Worm (Caenorhabditis elegans) whole organism, L4 larva: ENCODE results near the gene dgn-2.
A peak's percentile ranks its signal among the peaks of the same experiment; 100 is the strongest.

ENCODE experiments used
- D1046.2 ChIP-seq: fragments of 200-800 bp; sonication (Bioruptor generic); IDR thresholded peaks from 2 replicates; pipeline ENCODE4 v1.3.6; 2022; ENCODE audit warnings: missing genetic modification characterization, missing compliant biosample characterization
- F37D6.2 ChIP-seq: sonication (generic microtip); optimal IDR thresholded peaks from 2 replicates; lab custom pipeline; 2016; ENCODE audit warnings: mild to moderate bottlenecking, missing genetic modification characterization, missing compliant biosample characterization
- T20F7.1 ChIP-seq: fragments of 200-800 bp; sonication (Bioruptor generic); optimal IDR thresholded peaks from 2 replicates; lab custom pipeline; 2018; ENCODE audit warnings: mild to moderate bottlenecking, missing genetic modification characterization, missing compliant biosample characterization
- Y105C5A.15 ChIP-seq: fragments of 200-800 bp; sonication (Bioruptor generic); IDR thresholded peaks from 2 replicates; pipeline ENCODE4 v1.3.6; 2022; ENCODE audit warnings: missing genetic modification characterization, missing compliant biosample characterization
- ZK337.2 ChIP-seq: fragments of 200-800 bp; sonication (Bioruptor generic); IDR thresholded peaks from 2 replicates; pipeline ENCODE4 v1.3.6; 2022; ENCODE audit warnings: missing genetic modification reagents, missing genetic modification characterization, missing compliant biosample characterization
- ZK546.5 ChIP-seq, 2 experiments: sonication (generic microtip); optimal IDR thresholded peaks; 2 replicates each; lab custom pipeline; 2017; ENCODE audit warnings: missing biosample characterization in 2 of 2, missing genetic modification characterization in 2 of 2
- aly-2 ChIP-seq: sonication (generic microtip); optimal IDR thresholded peaks from 2 replicates; lab custom pipeline; 2018; ENCODE audit warnings: missing biosample characterization, missing genetic modification characterization
- arid-1 ChIP-seq: fragments of 200-800 bp; sonication (Bioruptor generic); conservative IDR thresholded peaks from 2 replicates; pipeline ENCODE4 v1.3.6; 2022; ENCODE audit warnings: missing genetic modification reagents, missing genetic modification characterization, missing compliant biosample characterization
- ceh-20 ChIP-seq: fragments of 200-800 bp; sonication (Bioruptor generic); IDR thresholded peaks from 2 replicates; pipeline ENCODE4 v1.3.6; 2022; ENCODE audit warnings: missing genetic modification reagents, missing genetic modification characterization, missing compliant biosample characterization
- ceh-28 ChIP-seq: fragments of 150-350 bp; optimal IDR thresholded peaks from 2 replicates; lab custom pipeline; 2014; ENCODE audit warnings: missing biosample characterization, missing genetic modification reagents, missing genetic modification characterization
- ceh-82 ChIP-seq: sonication (generic microtip); optimal IDR thresholded peaks from 2 replicates; lab custom pipeline; 2017; ENCODE audit warnings: missing biosample characterization, missing genetic modification characterization
- cey-2 ChIP-seq: sonication (generic microtip); optimal IDR thresholded peaks from 3 replicates; lab custom pipeline; 2017; ENCODE audit warnings: missing genetic modification characterization, mild to moderate bottlenecking, missing compliant biosample characterization, antibody characterized with exemption, borderline replicate concordance; ENCODE audit not compliant: insufficient read depth
- daf-12 ChIP-seq: fragments of 150-350 bp; optimal IDR thresholded peaks from 2 replicates; lab custom pipeline; 2014; ENCODE audit warnings: missing biosample characterization, missing genetic modification reagents, missing genetic modification characterization
- dmd-6 ChIP-seq: fragments of 200-800 bp; sonication (Bioruptor generic); IDR thresholded peaks from 2 replicates; pipeline ENCODE4 v1.3.6; 2022; ENCODE audit warnings: missing genetic modification reagents, missing genetic modification characterization, missing compliant biosample characterization
- dmd-9 ChIP-seq: fragments of 200-800 bp; sonication (Bioruptor generic); IDR thresholded peaks from 2 replicates; pipeline ENCODE4 v1.3.6; 2022; ENCODE audit warnings: missing genetic modification reagents, missing genetic modification characterization, missing compliant biosample characterization
- dpl-1 ChIP-seq: fragments of 150-350 bp; optimal IDR thresholded peaks from 2 replicates; lab custom pipeline; 2014; ENCODE audit warnings: missing biosample characterization, missing genetic modification reagents, missing genetic modification characterization
- duxl-1 ChIP-seq: sonication (generic microtip); optimal IDR thresholded peaks from 2 replicates; lab custom pipeline; 2016; ENCODE audit warnings: mild to moderate bottlenecking, missing genetic modification characterization, moderate library complexity, missing compliant biosample characterization; ENCODE audit not compliant: poor library complexity
- dve-1 ChIP-seq: sonication (generic microtip); optimal IDR thresholded peaks from 2 replicates; lab custom pipeline; 2017; ENCODE audit warnings: antibody characterized with exemption, mild to moderate bottlenecking, missing genetic modification characterization, missing compliant biosample characterization; ENCODE audit not compliant: insufficient read depth
- egl-27 ChIP-seq: sonication (generic microtip); optimal IDR thresholded peaks from 3 replicates; lab custom pipeline; 2017; ENCODE audit warnings: missing biosample characterization, missing genetic modification reagents, missing genetic modification characterization
- egl-43 ChIP-seq: fragments of 200-800 bp; sonication (Bioruptor generic); IDR thresholded peaks from 2 replicates; pipeline ENCODE4 v1.3.6; 2022; ENCODE audit warnings: missing genetic modification reagents, missing genetic modification characterization, missing compliant biosample characterization
- hlh-11 ChIP-seq: fragments of 200-800 bp; sonication (Bioruptor generic); optimal IDR thresholded peaks from 2 replicates; lab custom pipeline; 2018; ENCODE audit warnings: mild to moderate bottlenecking, missing genetic modification characterization, missing compliant biosample characterization
- hlh-30 ChIP-seq: sonication (generic microtip); optimal IDR thresholded peaks from 2 replicates; lab custom pipeline; 2017; ENCODE audit warnings: antibody characterized with exemption, mild to moderate bottlenecking, missing genetic modification characterization, missing compliant biosample characterization; ENCODE audit not compliant: insufficient read depth
- lim-7 ChIP-seq: fragments of 200-800 bp; sonication (Bioruptor generic); IDR thresholded peaks from 2 replicates; pipeline ENCODE4 v1.3.6; 2022; ENCODE audit warnings: missing genetic modification characterization, missing compliant biosample characterization
- lin-13 ChIP-seq: fragments of 150-350 bp; optimal IDR thresholded peaks from 2 replicates; lab custom pipeline; 2014; ENCODE audit warnings: missing biosample characterization, missing genetic modification reagents, missing genetic modification characterization
- lin-15B ChIP-seq: fragments of 150-350 bp; sonication (generic microtip); optimal IDR thresholded peaks from 3 replicates; lab custom pipeline; 2014; ENCODE audit warnings: missing biosample characterization, missing genetic modification characterization
- lin-29 ChIP-seq: fragments of 200-800 bp; sonication (Bioruptor generic); IDR thresholded peaks from 2 replicates; pipeline ENCODE4 v1.3.6; 2022; ENCODE audit warnings: missing genetic modification reagents, missing genetic modification characterization, missing compliant biosample characterization
- lin-38 ChIP-seq: fragments of 200-800 bp; sonication (Bioruptor generic); IDR thresholded peaks from 2 replicates; pipeline ENCODE4 v1.3.6; 2022; ENCODE audit warnings: missing genetic modification reagents, missing genetic modification characterization, missing compliant biosample characterization
- lir-3 ChIP-seq: sonication (generic microtip); optimal IDR thresholded peaks from 2 replicates; lab custom pipeline; 2016; ENCODE audit warnings: mild to moderate bottlenecking, missing genetic modification characterization, missing compliant biosample characterization
- madf-9 ChIP-seq: fragments of 200-800 bp; sonication (Bioruptor generic); conservative IDR thresholded peaks from 2 replicates; pipeline ENCODE4 v1.3.6; 2022; ENCODE audit warnings: missing genetic modification reagents, missing genetic modification characterization, missing compliant biosample characterization
- mxl-3 ChIP-seq: fragments of 200-800 bp; sonication (Bioruptor generic); optimal IDR thresholded peaks from 2 replicates; lab custom pipeline; 2018; ENCODE audit warnings: mild to moderate bottlenecking, missing genetic modification characterization, missing compliant biosample characterization
- nhr-10 ChIP-seq: fragments of 150-350 bp; optimal IDR thresholded peaks from 2 replicates; lab custom pipeline; 2014; ENCODE audit warnings: missing biosample characterization, missing genetic modification characterization
- nhr-102 ChIP-seq: sonication (generic microtip); optimal IDR thresholded peaks from 2 replicates; lab custom pipeline; 2016; ENCODE audit warnings: mild to moderate bottlenecking, missing genetic modification characterization, moderate library complexity, missing compliant biosample characterization
- nhr-11 ChIP-seq: fragments of 150-350 bp; optimal IDR thresholded peaks from 2 replicates; lab custom pipeline; 2014; ENCODE audit warnings: missing biosample characterization, missing genetic modification characterization
- nhr-111 ChIP-seq: fragments of 200-800 bp; sonication (Bioruptor generic); optimal IDR thresholded peaks from 2 replicates; lab custom pipeline; 2018; ENCODE audit warnings: mild to moderate bottlenecking, missing genetic modification characterization, missing compliant biosample characterization
- nhr-25 ChIP-seq: sonication (generic microtip); optimal IDR thresholded peaks from 2 replicates; lab custom pipeline; 2017; ENCODE audit warnings: missing genetic modification characterization, mild to moderate bottlenecking, missing compliant biosample characterization, antibody characterized with exemption, moderate library complexity, borderline replicate concordance; ENCODE audit not compliant: insufficient read depth
- nhr-28 ChIP-seq: fragments of 150-350 bp; optimal IDR thresholded peaks from 2 replicates; lab custom pipeline; 2014; ENCODE audit warnings: missing biosample characterization, missing genetic modification characterization
- nhr-41 ChIP-seq: fragments of 200-800 bp; sonication (Bioruptor generic); IDR thresholded peaks from 2 replicates; pipeline ENCODE4 v1.3.6; 2022; ENCODE audit warnings: missing genetic modification reagents, missing genetic modification characterization, missing compliant biosample characterization
- nhr-42 ChIP-seq: fragments of 200-800 bp; sonication (Bioruptor generic); IDR thresholded peaks from 2 replicates; pipeline ENCODE4 v1.3.6; 2022; ENCODE audit warnings: missing genetic modification characterization, missing compliant biosample characterization
- nhr-6 ChIP-seq: fragments of 150-350 bp; optimal IDR thresholded peaks from 2 replicates; lab custom pipeline; 2014; ENCODE audit warnings: missing biosample characterization, missing genetic modification characterization
- nhr-77 ChIP-seq: fragments of 150-350 bp; optimal IDR thresholded peaks from 2 replicates; lab custom pipeline; 2014; ENCODE audit warnings: missing biosample characterization, missing genetic modification characterization
- php-3 ChIP-seq: fragments of 200-800 bp; sonication (Bioruptor generic); IDR thresholded peaks from 2 replicates; pipeline ENCODE4 v1.3.6; 2022; ENCODE audit warnings: missing genetic modification reagents, missing genetic modification characterization, missing compliant biosample characterization
- pqm-1 ChIP-seq: sonication (generic microtip); optimal IDR thresholded peaks from 2 replicates; lab custom pipeline; 2017; ENCODE audit warnings: missing biosample characterization, missing genetic modification characterization
- saeg-2 ChIP-seq: fragments of 200-800 bp; sonication (Bioruptor generic); IDR thresholded peaks from 2 replicates; pipeline ENCODE4 v1.3.6; 2022; ENCODE audit warnings: missing genetic modification reagents, missing genetic modification characterization, missing compliant biosample characterization
- skn-1 ChIP-seq: fragments of 150-350 bp; optimal IDR thresholded peaks from 2 replicates; lab custom pipeline; 2014; ENCODE audit warnings: missing biosample characterization, missing genetic modification characterization
- snpc-1.2 ChIP-seq: fragments of 200-800 bp; sonication (Bioruptor generic); IDR thresholded peaks from 2 replicates; pipeline ENCODE4 v1.3.6; 2022; ENCODE audit warnings: missing genetic modification reagents, missing genetic modification characterization, missing compliant biosample characterization
- spr-1 ChIP-seq: sonication (generic microtip); optimal IDR thresholded peaks from 2 replicates; lab custom pipeline; 2016; ENCODE audit warnings: mild to moderate bottlenecking, missing genetic modification characterization, missing compliant biosample characterization
- spr-3 ChIP-seq: fragments of 200-800 bp; sonication (Bioruptor generic); optimal IDR thresholded peaks from 2 replicates; lab custom pipeline; 2018; ENCODE audit warnings: mild to moderate bottlenecking, missing genetic modification characterization, missing compliant biosample characterization
- tag-97 ChIP-seq: fragments of 200-800 bp; sonication (Bioruptor generic); IDR thresholded peaks from 2 replicates; pipeline ENCODE4 v1.3.6; 2022; ENCODE audit warnings: missing genetic modification characterization, missing compliant biosample characterization
- unc-39 ChIP-seq: sonication (generic microtip); optimal IDR thresholded peaks from 2 replicates; lab custom pipeline; 2017; ENCODE audit warnings: missing biosample characterization, missing genetic modification characterization
- ztf-11 ChIP-seq: fragments of 150-350 bp; optimal IDR thresholded peaks from 2 replicates; lab custom pipeline; 2014; ENCODE audit warnings: missing biosample characterization, missing genetic modification characterization
- ztf-7 ChIP-seq: fragments of 150-350 bp; optimal IDR thresholded peaks from 2 replicates; lab custom pipeline; 2014; ENCODE audit warnings: missing biosample characterization, missing genetic modification characterization

dgn-2 gene

DNA sequence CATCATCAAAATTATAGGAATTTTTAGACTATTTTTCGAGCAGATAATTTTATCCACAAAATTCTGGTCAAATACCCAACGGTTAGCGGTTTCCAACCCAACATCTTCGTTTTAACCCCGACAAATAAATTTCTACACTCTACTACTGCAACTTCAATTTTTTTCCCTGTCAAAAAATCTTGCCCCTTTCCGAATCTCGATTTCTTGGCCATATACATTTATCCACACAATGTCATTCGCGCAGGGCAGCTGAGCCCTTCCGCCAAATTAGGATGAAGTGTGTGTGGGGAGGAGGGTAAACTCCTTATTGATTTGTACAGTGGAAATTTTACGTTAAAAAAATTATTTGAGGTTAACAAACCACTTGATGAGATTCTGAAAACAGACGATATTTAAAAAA is 22.5 kb downstream of the dgn-2 start (continued):
- TF ChIP-seq aly-2 (tag; lab: Kevin White, UChicago) (no peak), nhr-102 (tag; lab: Kevin White, UChicago) (peak; percentile 99), lin-13 (peak; percentile 94), dpl-1 (peak; percentile 74), ztf-11 (peak; percentile 89), nhr-28 (tag; lab: Kevin White, UChicago) (peak; percentile 90), nhr-111 (GFP tag; lab: Kevin White, UChicago) (no peak), hlh-11 (peak; percentile 96), arid-1 (GFP tag; lab: Robert Waterston, UW) (no peak; the same call in none of the 2 replicates), lin-29 (GFP tag; lab: Robert Waterston, UW) (peak; percentile 96), hlh-30 (tag; lab: Kevin White, UChicago) (peak; percentile 86), daf-12 (tag; lab: Kevin White, UChicago) (no peak), lir-3 (tag; lab: Kevin White, UChicago) (peak; percentile 78), egl-27 (tag; lab: Kevin White, UChicago) (no peak), ZK337.2 (GFP tag; lab: Robert Waterston, UW) (0 out of 2 replicates have a peak, but pooled peaks have one; percentile 50), dmd-9 (GFP tag; lab: Robert Waterston, UW) (peak; percentile 68; the same call in 1 of the 2 replicates), nhr-77 (peak; percentile 99), spr-1 (peak; percentile 96), spr-3 (GFP tag; lab: Kevin White, UChicago) (peak; percentile 90), saeg-2 (GFP tag; lab: Robert Waterston, UW) (peak; percentile 87), mxl-3 (GFP tag; lab: Kevin White, UChicago) (peak; percentile 89), pqm-1 (tag; lab: Kevin White, UChicago) (peak; percentile 34), nhr-11 (peak; percentile 95), lin-15B (tag; lab: Kevin White, UChicago) (peak; percentile 3), lim-7 (no peak), dve-1 (tag; lab: Kevin White, UChicago) (peak; percentile 99), D1046.2 (GFP tag; lab: Robert Waterston, UW) (peak; percentile 81), madf-9 (peak; percentile 94), F37D6.2 (tag; lab: Kevin White, UChicago) (peak; percentile 98), ztf-7 (tag; lab: Kevin White, UChicago) (peak; percentile 94), cey-2 (tag; lab: Kevin White, UChicago) (no peak), dmd-6 (peak; percentile 92), nhr-10 (peak; percentile 96), ZK546.5 (tag; optimal IDR thresholded peaks at IDR 0.05; lab: Kevin White, UChicago) (peak in 1 of 2 experiments; percentile 73), skn-1 (tag; lab: Kevin White, UChicago) (peak; percentile 67), lin-38 (GFP tag; lab: Robert Waterston, UW) (peak; percentile 82), T20F7.1 (GFP tag; lab: Kevin White, UChicago) (peak; percentile 90), php-3 (GFP tag; lab: Robert Waterston, UW) (peak; percentile 95), ceh-28 (tag; lab: Kevin White, UChicago) (peak; percentile 90), tag-97 (GFP tag; lab: Robert Waterston, UW) (no peak), ceh-82 (tag; lab: Kevin White, UChicago) (peak; percentile 44), nhr-25 (tag; lab: Kevin White, UChicago) (peak; percentile 84), nhr-41 (GFP tag; lab: Robert Waterston, UW) (0 out of 2 replicates have a peak, but pooled peaks have one; percentile 45), snpc-1.2 (GFP tag; lab: Robert Waterston, UW) (no peak), nhr-42 (GFP tag; lab: Robert Waterston, UW) (peak; percentile 98), egl-43 (GFP tag; lab: Robert Waterston, UW) (peak; percentile 97), duxl-1 (tag; lab: Kevin White, UChicago) (peak; percentile 99), Y105C5A.15 (0 out of 2 replicates have a peak, but pooled peaks have one; percentile 51), unc-39 (tag; lab: Kevin White, UChicago) (peak; percentile 58), ceh-20 (peak; percentile 94), nhr-6 (peak; percentile 90)
